Fruit fly (Drosophila melanogaster): ENCODE results near the gene Atg3.
A peak's percentile ranks its signal among the peaks of the same experiment; 100 is the strongest.

The Atg3 gene

DNA sequence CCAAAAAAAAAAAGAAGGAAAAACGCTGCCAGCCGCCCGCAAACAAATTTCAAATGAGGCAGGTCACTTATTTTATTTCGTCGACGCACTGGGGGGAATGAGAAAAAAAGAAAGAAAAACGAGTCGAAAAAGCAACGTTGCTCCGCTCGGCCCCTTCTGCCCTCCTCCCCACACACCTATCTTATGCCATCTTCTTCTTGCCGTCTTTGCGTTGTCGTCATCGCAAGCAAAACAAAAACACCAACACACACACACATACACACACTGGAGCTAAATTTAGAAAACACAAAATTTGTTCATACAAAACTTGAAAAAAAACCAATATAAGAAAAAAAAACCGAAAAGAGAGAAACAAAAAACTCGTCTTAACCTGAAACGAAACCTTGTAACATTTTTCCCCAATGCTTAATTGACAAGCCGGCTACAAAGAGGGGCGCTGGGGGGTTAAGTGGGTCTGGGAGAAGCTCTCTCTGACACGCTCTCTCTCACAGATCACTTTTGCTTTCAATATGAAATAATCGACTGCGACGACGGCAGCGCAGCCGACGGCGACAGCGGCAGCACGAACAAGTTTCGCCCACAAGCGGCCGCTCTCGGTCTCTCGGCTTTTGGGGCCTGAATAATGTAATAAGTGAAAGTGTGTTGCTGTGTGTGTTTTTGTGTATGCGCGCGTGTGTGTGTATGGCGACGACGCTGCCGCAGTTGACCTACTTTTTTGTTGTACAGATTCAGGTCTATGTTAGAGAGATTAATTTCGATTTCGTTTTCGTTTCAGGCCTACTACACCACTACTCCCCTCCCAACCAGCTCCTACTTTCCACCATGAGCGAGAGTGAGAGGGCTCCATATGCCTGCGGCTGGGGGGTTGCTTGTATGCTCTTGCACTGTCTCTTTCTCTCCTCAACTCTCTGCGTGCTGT, 22.9 kb downstream of the Atg3 start (continued):
- TF ChIP-seq CTCF (GFP tag; optimal IDR thresholded peaks at IDR 0.05) (no peak), sens-2 (GFP tag; IDR thresholded peaks at IDR 0.05) (peak; percentile 46; the same call in 1 of the 2 replicates), chinmo (GFP tag; IDR thresholded peaks at IDR 0.05; ENCODE audit: partially characterized antibody) (peak; percentile 95; the same call in 3 of the 4 replicates), yki (optimal IDR thresholded peaks at IDR 0.05) (peak; percentile 2), HLH4C (GFP tag; IDR thresholded peaks at IDR 0.05; ENCODE audit: partially characterized antibody) (peak; percentile 26; the same call in 1 of the 3 replicates), CG12236 (GFP tag; optimal IDR thresholded peaks at IDR 0.05) (no peak), mld (GFP tag; IDR thresholded peaks at IDR 0.05; ENCODE audit: partially characterized antibody) (no peak), salm (tag; optimal IDR thresholded peaks at IDR 0.05) (peak; percentile 50), pita (GFP tag; optimal IDR thresholded peaks at IDR 0.05) (no peak), CG8359 (GFP tag; optimal IDR thresholded peaks at IDR 0.05; ENCODE audit: borderline replicate concordance) (peak; percentile 52), Drgx (GFP tag; IDR thresholded peaks at IDR 0.05) (peak; percentile 80), CG4854 (GFP tag; optimal IDR thresholded peaks at IDR 0.05) (no peak), abd-A (tag; optimal IDR thresholded peaks at IDR 0.05) (peak; percentile 99), CG14441 (GFP tag; IDR thresholded peaks at IDR 0.05) (peak; percentile 54), hbn (GFP tag; IDR thresholded peaks at IDR 0.05; ENCODE audit: partially characterized antibody) (no peak), CG17912 (GFP tag; optimal IDR thresholded peaks at IDR 0.05) (no peak), sens (GFP tag) (peak; percentile 89), nmo (GFP tag; optimal IDR thresholded peaks at IDR 0.05) (peak; percentile 37), sd (tag; optimal IDR thresholded peaks at IDR 0.05) (peak; percentile 36), nerfin-2 (GFP tag; IDR thresholded peaks at IDR 0.05; ENCODE audit: partially characterized antibody) (no peak), CG4360 (GFP tag; IDR thresholded peaks at IDR 0.05) (peak; percentile 81), Pdp1 (GFP tag; optimal IDR thresholded peaks at IDR 0.05) (peak in 1 of 2 experiments; percentile 88), CG2712 (tag; optimal IDR thresholded peaks at IDR 0.05) (peak; percentile 41), cato (GFP tag; optimal IDR thresholded peaks at IDR 0.05; ENCODE audit: borderline replicate concordance) (no peak), bsh (GFP tag; optimal IDR thresholded peaks at IDR 0.05) (peak; percentile 8 to 44), Sox102F (GFP tag; optimal IDR thresholded peaks at IDR 0.05) (peak; percentile 8), Aef1 (GFP tag; IDR thresholded peaks at IDR 0.05) (peak; percentile 82), CG17385 (GFP tag; optimal IDR thresholded peaks at IDR 0.05) (peak; percentile 89), HLHmδ (GFP tag; optimal IDR thresholded peaks at IDR 0.05) (peak; percentile 71), sim (GFP tag; IDR thresholded peaks at IDR 0.05) (0 out of 2 replicates have a peak, but pooled peaks have one; percentile 42), fd102C (GFP tag; optimal IDR thresholded peaks at IDR 0.05) (no peak), Med (GFP tag) (peak; percentile 77), danr (GFP tag; IDR thresholded peaks at IDR 0.05) (no peak), lbe (GFP tag; optimal IDR thresholded peaks at IDR 0.05) (peak; percentile 39), unpg (GFP tag; optimal IDR thresholded peaks at IDR 0.05) (no peak), dm (GFP tag; optimal IDR thresholded peaks at IDR 0.05) (peak; percentile 6), dpn (GFP tag; optimal IDR thresholded peaks at IDR 0.05) (no peak), Ptx1 (GFP tag; IDR thresholded peaks at IDR 0.05) (peak; percentile 29; the same call in 1 of the 2 replicates), peb (GFP tag; IDR thresholded peaks at IDR 0.05) (no peak), Awh (GFP tag; IDR thresholded peaks at IDR 0.05) (peak; percentile 22; the same call in 1 of the 2 replicates), row (GFP tag; IDR thresholded peaks at IDR 0.05) (peak; percentile 21; the same call in 1 of the 3 replicates), sqz (GFP tag; optimal IDR thresholded peaks at IDR 0.05) (peak; percentile 87), CG12391 (tag; optimal IDR thresholded peaks at IDR 0.05) (no peak), CG6854 (GFP tag; optimal IDR thresholded peaks at IDR 0.05) (peak; percentile 23), Bgb (GFP tag; IDR thresholded peaks at IDR 0.05; ENCODE audit: partially characterized antibody) (0 out of 2 replicates have a peak, but pooled peaks have one; percentile 28), knrl (GFP tag; IDR thresholded peaks at IDR 0.05; ENCODE audit: partially characterized antibody) (no peak), Mrtf (GFP tag; IDR thresholded peaks at IDR 0.05) (no peak), BtbVII (GFP tag; optimal IDR thresholded peaks at IDR 0.05) (peak; percentile 14)

All from whole organism, embryonic.